Worm (Caenorhabditis elegans) whole organism, late embryonic: Measurements from ENCODE around the gene sir-2.1.

ENCODE experiments used
- K02D7.2 ChIP-seq: sonication (generic microtip); optimal IDR thresholded peaks from 2 replicates; lab custom pipeline; 2017; ENCODE audit warnings: mild to moderate bottlenecking, missing genetic modification characterization, missing compliant biosample characterization
- ceh-18 ChIP-seq: sonication (generic microtip); optimal IDR thresholded peaks from 2 replicates; lab custom pipeline; 2016; ENCODE audit warnings: missing genetic modification characterization, missing compliant biosample characterization
- ceh-19 ChIP-seq: fragments of 200-800 bp; sonication (Bioruptor generic); optimal IDR thresholded peaks from 2 replicates; lab custom pipeline; 2018; ENCODE audit warnings: mild to moderate bottlenecking, missing genetic modification characterization, missing compliant biosample characterization
- ceh-22 ChIP-seq: sonication (generic microtip); optimal IDR thresholded peaks from 2 replicates; lab custom pipeline; 2017; ENCODE audit warnings: missing biosample characterization, missing genetic modification characterization
- rnt-1 ChIP-seq: sonication (generic microtip); optimal IDR thresholded peaks from 2 replicates; lab custom pipeline; 2016; ENCODE audit warnings: missing genetic modification characterization, missing compliant biosample characterization
- tbx-2 ChIP-seq: sonication (generic microtip); optimal IDR thresholded peaks from 2 replicates; lab custom pipeline; 2016; ENCODE audit warnings: missing genetic modification characterization, missing compliant biosample characterization
- tbx-7 ChIP-seq: sonication (generic microtip); optimal IDR thresholded peaks from 2 replicates; lab custom pipeline; 2016; ENCODE audit warnings: missing genotype, missing genetic modification characterization, missing compliant biosample characterization

DNA sequence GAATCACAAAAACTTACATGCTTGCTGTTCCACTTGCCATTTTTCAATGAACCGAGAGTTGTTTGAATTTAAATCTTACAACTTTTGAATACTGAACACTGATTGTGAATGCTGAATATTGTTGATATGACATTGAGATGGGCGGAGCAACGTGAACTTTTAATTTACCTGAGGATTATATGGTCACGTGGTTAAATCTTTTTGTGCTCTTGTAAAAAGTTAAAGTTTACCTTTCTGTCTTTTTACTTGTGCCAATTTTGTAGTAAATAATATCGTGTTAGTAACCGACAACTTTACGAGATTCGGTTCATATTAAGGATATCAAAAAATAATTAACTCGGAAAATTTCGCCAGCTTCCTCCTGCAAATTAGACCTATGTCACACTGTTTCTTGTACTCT is 13.8 kb downstream of the sir-2.1 start, which contains the start of gene Y43C5B.2:
- TF ChIP-seq K02D7.2 (tag; lab: Kevin White, UChicago) (no peak), tbx-2 (tag; lab: Kevin White, UChicago) (no peak), ceh-18 (tag; lab: Kevin White, UChicago) (no peak), tbx-7 (tag; lab: Kevin White, UChicago) (no peak), rnt-1 (tag; lab: Kevin White, UChicago) (no peak), ceh-22 (no peak), ceh-19 (GFP tag; lab: Kevin White, UChicago) (no peak)
